Worm (Caenorhabditis elegans) whole organism, midembryonic: ENCODE data around the gene lgc-54.

Experiments used
- T22C8.4 ChIP-seq: fragments of 200-800 bp; sonication (Bioruptor generic); IDR thresholded peaks from 2 replicates; pipeline ENCODE4 v1.3.6; 2022; ENCODE audit warnings: missing genetic modification characterization, missing compliant biosample characterization
- cog-1 ChIP-seq: sonication (generic microtip); optimal IDR thresholded peaks from 2 replicates; lab custom pipeline; 2016; ENCODE audit warnings: missing genetic modification characterization, missing compliant biosample characterization
- flt-1 ChIP-seq: fragments of 200-800 bp; sonication (Bioruptor generic); IDR thresholded peaks from 2 replicates; pipeline ENCODE4 v1.3.6; 2022; ENCODE audit warnings: missing genetic modification characterization, missing compliant biosample characterization
- med-1 ChIP-seq: sonication (generic microtip); optimal IDR thresholded peaks from 2 replicates; lab custom pipeline; 2017; ENCODE audit warnings: missing genetic modification characterization, mild to moderate bottlenecking, missing compliant biosample characterization, antibody characterized with exemption, missing genetic modification reagents; ENCODE audit not compliant: insufficient read depth
- tab-1 ChIP-seq: fragments of 200-800 bp; sonication (Bioruptor generic); IDR thresholded peaks from 2 replicates; pipeline ENCODE4 v1.3.6; 2022; ENCODE audit warnings: missing genetic modification characterization, missing compliant biosample characterization
- ztf-23 ChIP-seq: fragments of 200-800 bp; sonication (Bioruptor generic); IDR thresholded peaks from 2 replicates; pipeline ENCODE4 v1.3.6; 2022; ENCODE audit warnings: missing genetic modification reagents, missing genetic modification characterization, missing compliant biosample characterization
- ztf-29 ChIP-seq: fragments of 200-800 bp; sonication (Bioruptor generic); IDR thresholded peaks from 2 replicates; pipeline ENCODE4 v1.3.6; 2022; ENCODE audit warnings: missing genetic modification reagents, missing genetic modification characterization, missing compliant biosample characterization

ce11 chrV:6801850-6802249 is 44.6 kb downstream of the lgc-54 start, which contains the start of gene dmsr-10:
- TF ChIP-seq med-1 (no peak), flt-1 (GFP tag; lab: Robert Waterston, UW) (no peak), ztf-23 (GFP tag; lab: Robert Waterston, UW) (no peak), ztf-29 (GFP tag; lab: Robert Waterston, UW) (no peak), T22C8.4 (GFP tag; lab: Robert Waterston, UW) (no peak), tab-1 (GFP tag; lab: Robert Waterston, UW) (no peak), cog-1 (tag; lab: Kevin White, UChicago) (no peak)
